Worm (Caenorhabditis elegans): ENCODE data around the gene nspb-2.

nspb-2 gene

ce11 chrIV:6576728-6577101 is 14.8 kb upstream of the nspb-2 start (continued):
- peak; percentile 81 for TF ChIP-seq hlh-11 (tag; optimal IDR thresholded peaks at IDR 0.05)
- no peak for TF ChIP-seq zag-1 (tag; optimal IDR thresholded peaks at IDR 0.05)

ce11 chrIV:6577914-6578313 is 13.6 kb upstream of the nspb-2 start, which contains the start of gene C43G2.3:
C43G2.3 (plus strand) TSS chrIV:6578214.
- TF ChIP-seq lim-7 (GFP tag; IDR thresholded peaks at IDR 0.05) (no peak), T26A8.4 (GFP tag; IDR thresholded peaks at IDR 0.05) (no peak), vab-7 (GFP tag; IDR thresholded peaks at IDR 0.05) (no peak), lin-1 (GFP tag; IDR thresholded peaks at IDR 0.05) (no peak), gei-8 (GFP tag; optimal IDR thresholded peaks at IDR 0.05) (no peak), ces-1 (GFP tag; optimal IDR thresholded peaks at IDR 0.05) (no peak), nhr-237 (tag; optimal IDR thresholded peaks at IDR 0.05) (no peak), dmd-9 (GFP tag; IDR thresholded peaks at IDR 0.05) (no peak), dmd-8 (GFP tag; IDR thresholded peaks at IDR 0.05) (no peak), fkh-10 (GFP tag; optimal IDR thresholded peaks at IDR 0.05) (no peak), nhr-111 (GFP tag; optimal IDR thresholded peaks at IDR 0.05) (no peak), rbr-2 (tag; optimal IDR thresholded peaks at IDR 0.05) (no peak), unc-39 (tag; optimal IDR thresholded peaks at IDR 0.05) (no peak), dve-1 (tag; optimal IDR thresholded peaks at IDR 0.05; ENCODE audit: insufficient read depth) (no peak), ceh-62 (tag; optimal IDR thresholded peaks at IDR 0.05) (no peak), nhr-25 (tag; optimal IDR thresholded peaks at IDR 0.05; ENCODE audit: borderline replicate concordance, insufficient read depth) (no peak), lin-29 (GFP tag; IDR thresholded peaks at IDR 0.05) (no peak), ceh-32 (tag; optimal IDR thresholded peaks at IDR 0.05; ENCODE audit: poor library complexity) (no peak)

ce11 chrIV:6581658-6582057 is 9.8 kb upstream of the nspb-2 start:
- TF ChIP-seq unc-62 (GFP tag; optimal IDR thresholded peaks at IDR 0.05 in 1 of 2) (peak in 1 of 2 experiments; percentile 94), unc-62 (tag; optimal IDR thresholded peaks at IDR 0.05) (no peak), daf-12 (tag; optimal IDR thresholded peaks at IDR 0.05) (no peak), aha-1 (tag) (peak; percentile 59)

- no peak for TF ChIP-seq ztf-11 (tag; optimal IDR thresholded peaks at IDR 0.05)
- no peak; the same call in 1 of the 2 replicates for TF ChIP-seq lin-38 (GFP tag; IDR thresholded peaks at IDR 0.05)
- no peak for TF ChIP-seq pqm-1 (tag; optimal IDR thresholded peaks at IDR 0.05)
- TF ChIP-seq fkh-10 (GFP tag; optimal IDR thresholded peaks at IDR 0.05) = no peak
- no peak for TF ChIP-seq zag-1 (tag; optimal IDR thresholded peaks at IDR 0.05)
Measured at ce11 chrIV:6582604-6583003, 8.9 kb upstream of the nspb-2 start, which contains the start of gene odr-8. odr-8 (minus strand) TSS chrIV:6582704.

ce11 chrIV:6585397-6585921 is 6.0 kb upstream of the nspb-2 start, which contains the start of the genes F38A5.2 and dnj-11:
F38A5.2 (minus strand) TSS chrIV:6585400.
dnj-11 (plus strand) TSS chrIV:6585871.
- TF ChIP-seq nhr-77 (tag; optimal IDR thresholded peaks at IDR 0.05) = peak; percentile 67
- TF ChIP-seq arid-1 (GFP tag; conservative IDR thresholded peaks at IDR 0.05) = no peak
- no peak for TF ChIP-seq nhr-41 (GFP tag; IDR thresholded peaks at IDR 0.05)
- TF ChIP-seq zfp-2 (tag; optimal IDR thresholded peaks at IDR 0.05) = no peak
- no peak for TF ChIP-seq ces-1 (GFP tag; optimal IDR thresholded peaks at IDR 0.05)
- TF ChIP-seq unc-130 (GFP tag; optimal IDR thresholded peaks at IDR 0.05) = peak; percentile 46
- peak; percentile 34; the same call in 1 of the 2 replicates for TF ChIP-seq dmd-6 (GFP tag; IDR thresholded peaks at IDR 0.05)
- peak in 1 of 2 experiments; percentile 55 for TF ChIP-seq hif-1 (tag; optimal IDR thresholded peaks at IDR 0.05)
- peak; percentile 43 for TF ChIP-seq snpc-4 (tag; optimal IDR thresholded peaks at IDR 0.05)
- TF ChIP-seq lin-13 (GFP tag; optimal IDR thresholded peaks at IDR 0.05) = peak; percentile 50
- peak; percentile 84 for TF ChIP-seq mep-1 (tag; optimal IDR thresholded peaks at IDR 0.05)
- TF ChIP-seq nhr-28 (tag; optimal IDR thresholded peaks at IDR 0.05) = peak; percentile 59
- TF ChIP-seq zag-1 (tag; optimal IDR thresholded peaks at IDR 0.05) = no peak
- TF ChIP-seq dpl-1 (GFP tag; optimal IDR thresholded peaks at IDR 0.05) = peak; percentile 80
- no peak for TF ChIP-seq egl-43 (GFP tag; IDR thresholded peaks at IDR 0.05)
- peak; percentile 95 for TF ChIP-seq aha-1 (tag)
- 0 out of 2 replicates have a peak, but pooled peaks have one; percentile 41 for TF ChIP-seq hmg-1.1 (GFP tag; IDR thresholded peaks at IDR 0.05)
- no peak for TF ChIP-seq mdt-29 (GFP tag; IDR thresholded peaks at IDR 0.05)
- TF ChIP-seq tra-1 (GFP tag; IDR thresholded peaks at IDR 0.05) = 0 out of 2 replicates have a peak, but pooled peaks have one; percentile 12
- TF ChIP-seq ctbp-1 (GFP tag; IDR thresholded peaks at IDR 0.05) = 0 out of 2 replicates have a peak, but pooled peaks have one; percentile 26
- TF ChIP-seq fkh-10 (GFP tag; optimal IDR thresholded peaks at IDR 0.05) = peak; percentile 38
- TF ChIP-seq dve-1 (tag; optimal IDR thresholded peaks at IDR 0.05; ENCODE audit: insufficient read depth) = peak; percentile 83
